Worm (Caenorhabditis elegans): ENCODE data around the gene ekl-6.

DNA sequence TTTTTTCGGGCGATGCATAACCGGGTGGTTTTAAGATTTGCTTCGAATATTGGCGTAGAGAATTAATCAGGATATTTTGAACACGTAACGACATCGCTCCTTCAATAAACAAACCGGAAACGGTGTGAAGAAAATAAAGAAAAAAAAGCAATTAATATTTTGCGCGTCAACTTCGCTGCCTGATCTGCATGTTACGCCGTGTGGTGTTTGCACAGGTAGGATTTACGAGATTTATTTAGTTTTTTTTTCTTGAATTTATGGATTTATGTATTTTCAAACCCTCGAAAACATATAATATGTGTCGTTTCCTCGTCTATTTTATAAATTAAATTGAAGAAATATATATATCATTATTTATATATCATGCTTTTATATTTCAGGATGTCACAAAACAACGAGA is 50.5 kb downstream of the ekl-6 start, which contains the start of the genes ZK1128.1 and mett-10:
- TF ChIP-seq nhr-90 (tag; optimal IDR thresholded peaks at IDR 0.05): no peak
- no peak for TF ChIP-seq hmg-1.2 (GFP tag; IDR thresholded peaks at IDR 0.05)
- no peak for TF ChIP-seq ztf-28 (GFP tag; IDR thresholded peaks at IDR 0.05)
- no peak for TF ChIP-seq F33H1.4 (GFP tag; IDR thresholded peaks at IDR 0.05)
- TF ChIP-seq nfya-1 (tag; optimal IDR thresholded peaks at IDR 0.05; ENCODE audit: borderline replicate concordance, insufficient read depth): no peak
- no peak for TF ChIP-seq T07F8.4 (tag; optimal IDR thresholded peaks at IDR 0.05)
- no peak for TF ChIP-seq unc-62 (GFP tag; optimal IDR thresholded peaks at IDR 0.05)
- no peak for TF ChIP-seq Y67H2A.10 (GFP tag; conservative IDR thresholded peaks at IDR 0.05)
- TF ChIP-seq snpc-3.4 (tag; optimal IDR thresholded peaks at IDR 0.05): no peak
- TF ChIP-seq lin-35 (GFP tag; optimal IDR thresholded peaks at IDR 0.05): no peak
- TF ChIP-seq B0019.2 (GFP tag; conservative IDR thresholded peaks at IDR 0.05): no peak

All from whole organism, young adult.